Worm (Caenorhabditis elegans): ENCODE results near the gene BE10.4.

- TF ChIP-seq ztf-3 (GFP tag; optimal IDR thresholded peaks at IDR 0.05): no peak
- TF ChIP-seq die-1 (tag; optimal IDR thresholded peaks at IDR 0.05): peak; percentile 5
- no peak for TF ChIP-seq dpl-1 (GFP tag; optimal IDR thresholded peaks at IDR 0.05)
- no peak for TF ChIP-seq snpc-4 (GFP tag; optimal IDR thresholded peaks at IDR 0.05)
- TF ChIP-seq snpc-4 (tag; optimal IDR thresholded peaks at IDR 0.05): no peak
- no peak for TF ChIP-seq nfya-2 (GFP tag; IDR thresholded peaks at IDR 0.05)
- TF ChIP-seq B0261.1 (tag; optimal IDR thresholded peaks at IDR 0.05): no peak
- no peak for TF ChIP-seq cebp-2 (GFP tag; IDR thresholded peaks at IDR 0.05)
- no peak for TF ChIP-seq madf-10 (tag; optimal IDR thresholded peaks at IDR 0.05)
- no peak for TF ChIP-seq aptf-2 (GFP tag; conservative IDR thresholded peaks at IDR 0.05)
- no peak for TF ChIP-seq ztf-6 (GFP tag; IDR thresholded peaks at IDR 0.05)
- TF ChIP-seq madf-6 (GFP tag; IDR thresholded peaks at IDR 0.05): no peak
- TF ChIP-seq sptf-2 (GFP tag; optimal IDR thresholded peaks at IDR 0.05): no peak
- no peak for TF ChIP-seq F22D6.2 (tag; optimal IDR thresholded peaks at IDR 0.05)
- TF ChIP-seq ztf-28 (GFP tag; IDR thresholded peaks at IDR 0.05): no peak
These were observed 29.6 kb downstream of the BE10.4 start for ce11 chrIII:12842858-12843257.
